Fruit fly (Drosophila melanogaster) whole organism, embryonic: ENCODE results near the gene Tim17a2.
A peak's percentile ranks its signal among the peaks of the same experiment; 100 is the strongest.

Source experiments
- Asciz ChIP-seq: fragments of 200-800 bp; sonication (Bioruptor generic); optimal IDR thresholded peaks from 2 replicates; lab custom pipeline; 2017; ENCODE audit warnings: missing biosample characterization, mild to moderate bottlenecking, missing genetic modification characterization, missing genetic modification reagents
- BtbVII ChIP-seq: fragments of 200-800 bp; sonication (Bioruptor generic); optimal IDR thresholded peaks from 3 replicates; lab custom pipeline; 2017; ENCODE audit warnings: missing biosample characterization, mild to moderate bottlenecking, missing genetic modification characterization
- Bteb2 ChIP-seq: fragments of 200-800 bp; sonication (Bioruptor generic); optimal IDR thresholded peaks from 2 replicates; lab custom pipeline; 2016; ENCODE audit warnings: missing biosample characterization, missing genetic modification characterization
- CG10147 ChIP-seq: fragments of 200-800 bp; sonication (Bioruptor generic); optimal IDR thresholded peaks from 2 replicates; lab custom pipeline; 2019; ENCODE audit warnings: missing biosample characterization, mild to moderate bottlenecking, missing genetic modification characterization, moderate library complexity
- CG10321 ChIP-seq: fragments of 200-800 bp; sonication (Bioruptor generic); IDR thresholded peaks from 2 replicates; pipeline ENCODE4 v1.3.6; 2022; ENCODE audit warnings: missing biosample characterization, missing genetic modification characterization
- CG11723 ChIP-seq: fragments of 200-800 bp; sonication (Bioruptor generic); optimal IDR thresholded peaks from 2 replicates; lab custom pipeline; 2017; ENCODE audit warnings: missing biosample characterization, mild to moderate bottlenecking, missing genetic modification characterization
- CG14667 ChIP-seq: fragments of 200-800 bp; sonication (Bioruptor generic); IDR thresholded peaks from 2 replicates; pipeline ENCODE4 v1.3.6; 2022; ENCODE audit warnings: missing biosample characterization, missing genetic modification characterization
- CG15073 ChIP-seq: fragments of 200-800 bp; sonication (Bioruptor generic); optimal IDR thresholded peaks from 2 replicates; lab custom pipeline; 2016; ENCODE audit warnings: missing biosample characterization, missing genetic modification characterization
- CG16779 ChIP-seq: fragments of 200-800 bp; sonication (Bioruptor generic); IDR thresholded peaks from 2 replicates; pipeline ENCODE4 v1.3.6; 2022; ENCODE audit warnings: missing biosample characterization, missing genetic modification characterization
- CG30403 ChIP-seq: fragments of 200-800 bp; sonication (Bioruptor generic); optimal IDR thresholded peaks from 3 replicates; lab custom pipeline; 2016; ENCODE audit warnings: missing biosample characterization, missing genetic modification characterization
- CG31365 ChIP-seq: fragments of 200-800 bp; sonication (Bioruptor generic); optimal IDR thresholded peaks from 2 replicates; lab custom pipeline; 2018; ENCODE audit warnings: missing biosample characterization, mild to moderate bottlenecking, missing genetic modification characterization
- CG3281 ChIP-seq: fragments of 200-800 bp; sonication (Bioruptor generic); optimal IDR thresholded peaks from 3 replicates; lab custom pipeline; 2017; ENCODE audit warnings: missing biosample characterization, mild to moderate bottlenecking, missing genetic modification characterization
- CG3847 ChIP-seq: fragments of 200-800 bp; sonication (Bioruptor generic); IDR thresholded peaks from 2 replicates; pipeline ENCODE4 v1.3.6; 2022; ENCODE audit warnings: missing biosample characterization, missing genetic modification characterization
- CG4328 ChIP-seq: fragments of 200-800 bp; sonication (Bioruptor generic); optimal IDR thresholded peaks from 3 replicates; lab custom pipeline; 2017; ENCODE audit warnings: missing biosample characterization, missing genetic modification reagents, missing genetic modification characterization
- CG4360 ChIP-seq: fragments of 200-800 bp; sonication (Bioruptor generic); IDR thresholded peaks from 2 replicates; pipeline ENCODE4 v1.3.6; 2022; ENCODE audit warnings: missing biosample characterization, missing genetic modification characterization
- CG5180 ChIP-seq: fragments of 200-800 bp; sonication (Bioruptor generic); optimal IDR thresholded peaks from 3 replicates; lab custom pipeline; 2017; ENCODE audit warnings: missing biosample characterization, missing genetic modification characterization, mild to moderate bottlenecking, moderate library complexity, missing genetic modification reagents
- CG5245 ChIP-seq: fragments of 200-800 bp; sonication (Bioruptor generic); optimal IDR thresholded peaks from 3 replicates; lab custom pipeline; 2016; ENCODE audit warnings: missing biosample characterization, missing genetic modification characterization
- CG6813 ChIP-seq: fragments of 200-800 bp; sonication (Bioruptor generic); optimal IDR thresholded peaks from 2 replicates; lab custom pipeline; 2017; ENCODE audit warnings: missing biosample characterization, missing genetic modification characterization, mild to moderate bottlenecking, moderate library complexity, missing genetic modification reagents
- CG8359 ChIP-seq: fragments of 200-800 bp; sonication (Bioruptor generic); optimal IDR thresholded peaks from 2 replicates; lab custom pipeline; 2017; ENCODE audit warnings: missing biosample characterization, mild to moderate bottlenecking, missing genetic modification characterization, borderline replicate concordance
- CG9876 ChIP-seq: fragments of 200-800 bp; sonication (Bioruptor generic); optimal IDR thresholded peaks from 2 replicates; lab custom pipeline; 2016; ENCODE audit warnings: missing biosample characterization, missing genetic modification characterization
- D ChIP-seq, 2 experiments: fragments of 200-800 bp in 1 of 2; fragments of >200 bp in 1 of 2; sonication (Bioruptor generic) in 1 of 2; optimal IDR thresholded peaks; 2 replicates in 1 of 2; 3 replicates in 1 of 2; lab custom pipeline; 2017; ENCODE audit warnings: mild to moderate bottlenecking in 1 of 2, missing biosample characterization in 1 of 2, missing genetic modification characterization in 1 of 2, missing genetic modification reagents in 1 of 2
- D19A ChIP-seq: fragments of 200-800 bp; optimal IDR thresholded peaks from 3 replicates; lab custom pipeline; 2019; ENCODE audit warnings: missing biosample characterization, mild to moderate bottlenecking, missing genetic modification characterization, moderate library complexity
- Fer2 ChIP-seq: fragments of 200-800 bp; sonication (Bioruptor generic); optimal IDR thresholded peaks from 2 replicates; lab custom pipeline; 2018; ENCODE audit warnings: missing biosample characterization, mild to moderate bottlenecking, missing genetic modification characterization, moderate library complexity
- Hmx ChIP-seq: fragments of 200-800 bp; sonication (Bioruptor generic); optimal IDR thresholded peaks from 2 replicates; lab custom pipeline; 2016; ENCODE audit warnings: missing biosample characterization, missing genetic modification characterization
- Max ChIP-seq: fragments of 200-800 bp; sonication (Bioruptor generic); optimal IDR thresholded peaks from 2 replicates; lab custom pipeline; 2016; ENCODE audit warnings: missing biosample characterization, mild to moderate bottlenecking, missing genetic modification characterization
- NC2α ChIP-seq: fragments of 200-800 bp; sonication (Bioruptor generic); optimal IDR thresholded peaks from 2 replicates; lab custom pipeline; 2016; ENCODE audit warnings: missing biosample characterization, missing genetic modification characterization
- Six4 ChIP-seq: fragments of 200-800 bp; sonication (Bioruptor generic); optimal IDR thresholded peaks from 2 replicates; lab custom pipeline; 2016; ENCODE audit warnings: missing biosample characterization, missing genetic modification characterization
- Sox100B ChIP-seq: fragments of 200-800 bp; sonication (Bioruptor generic); optimal IDR thresholded peaks from 3 replicates; lab custom pipeline; 2018; ENCODE audit warnings: missing biosample characterization, mild to moderate bottlenecking, missing genetic modification characterization
- Sox102F ChIP-seq: fragments of 200-800 bp; sonication (Bioruptor generic); optimal IDR thresholded peaks from 2 replicates; lab custom pipeline; 2018; ENCODE audit warnings: missing biosample characterization, mild to moderate bottlenecking, missing genetic modification characterization, moderate library complexity
- Tbp ChIP-seq: fragments of >200 bp; optimal IDR thresholded peaks from 2 replicates; lab custom pipeline; 2018; ENCODE audit warnings: missing biosample characterization, missing genetic modification characterization
- YL-1 ChIP-seq: fragments of 200-800 bp; sonication (Bioruptor generic); optimal IDR thresholded peaks from 3 replicates; lab custom pipeline; 2017; ENCODE audit warnings: missing biosample characterization, mild to moderate bottlenecking, missing genetic modification characterization
- ac ChIP-seq: fragments of 200-800 bp; sonication (Bioruptor generic); optimal IDR thresholded peaks from 3 replicates; lab custom pipeline; 2017; ENCODE audit warnings: missing biosample characterization, mild to moderate bottlenecking, missing genetic modification characterization
- ap ChIP-seq: fragments of 200-800 bp; sonication (Bioruptor generic); IDR thresholded peaks from 2 replicates; pipeline ENCODE4 v1.3.6; 2022; ENCODE audit warnings: missing biosample characterization, missing genetic modification characterization
- ash1 ChIP-seq: fragments of 200-800 bp; sonication (Bioruptor generic); optimal IDR thresholded peaks from 2 replicates; lab custom pipeline; 2018; ENCODE audit warnings: missing biosample characterization, mild to moderate bottlenecking, missing genetic modification characterization
- bowl ChIP-seq: fragments of 200-800 bp; sonication (Bioruptor generic); IDR thresholded peaks from 2 replicates; pipeline ENCODE4 v1.3.6; 2022; ENCODE audit warnings: missing biosample characterization, missing genetic modification characterization
- br ChIP-seq: fragments of >200 bp; optimal IDR thresholded peaks from 2 replicates; lab custom pipeline; 2017
- cato ChIP-seq: fragments of 200-800 bp; sonication (Bioruptor generic); optimal IDR thresholded peaks from 2 replicates; lab custom pipeline; 2016; ENCODE audit warnings: missing biosample characterization, missing genetic modification characterization, borderline replicate concordance
- crol ChIP-seq: fragments of 200-800 bp; sonication (Bioruptor generic); IDR thresholded peaks from 2 replicates; pipeline ENCODE4 v1.3.6; 2022; ENCODE audit warnings: missing biosample characterization, missing genetic modification characterization
- fru ChIP-seq: fragments of >200 bp; optimal IDR thresholded peaks from 2 replicates; lab custom pipeline; 2017
- ind ChIP-seq: fragments of 200-800 bp; sonication (Bioruptor generic); optimal IDR thresholded peaks from 3 replicates; lab custom pipeline; 2016; ENCODE audit warnings: missing biosample characterization, missing genetic modification characterization
- kni ChIP-seq: fragments of 200-800 bp; sonication (Bioruptor generic); optimal IDR thresholded peaks from 3 replicates; lab custom pipeline; 2017; ENCODE audit warnings: mild to moderate bottlenecking, missing biosample characterization, missing genetic modification reagents, missing genetic modification characterization
- luna ChIP-seq: fragments of 200-800 bp; sonication (Bioruptor generic); optimal IDR thresholded peaks from 2 replicates; lab custom pipeline; 2016; ENCODE audit warnings: missing biosample characterization, missing genetic modification characterization
- p53 ChIP-seq: fragments of 200-800 bp; sonication (Bioruptor generic); optimal IDR thresholded peaks from 2 replicates; lab custom pipeline; 2016; ENCODE audit warnings: missing biosample characterization, missing genetic modification characterization
- pan ChIP-seq, 4 experiments: fragments of >200 bp in 3 of 4; fragments of 200-800 bp in 1 of 4; sonication (Bioruptor generic) in 1 of 4; optimal IDR thresholded peaks in 3 of 4; IDR thresholded peaks in 1 of 4; 2 replicates each; pipeline versions ENCODE4 v1.3.6 to Lab custom; 2017 to 2022; ENCODE audit warnings: missing biosample characterization in 2 of 4, missing genetic modification characterization in 2 of 4, mixed read lengths in 1 of 4
- schlank ChIP-seq: fragments of 200-800 bp; sonication (Bioruptor generic); optimal IDR thresholded peaks from 2 replicates; lab custom pipeline; 2018; ENCODE audit warnings: missing biosample characterization, mild to moderate bottlenecking, missing genetic modification characterization
- sd ChIP-seq: fragments of 200-800 bp; sonication (Bioruptor generic); optimal IDR thresholded peaks from 3 replicates; lab custom pipeline; 2018; ENCODE audit warnings: missing biosample characterization, mild to moderate bottlenecking, missing genetic modification characterization, moderate library complexity
- shn ChIP-seq: fragments of 200-800 bp; sonication (Bioruptor generic); optimal IDR thresholded peaks from 3 replicates; lab custom pipeline; 2016; ENCODE audit warnings: missing biosample characterization, missing genetic modification characterization
- tio ChIP-seq: fragments of 200-800 bp; sonication (Bioruptor generic); optimal IDR thresholded peaks from 2 replicates; lab custom pipeline; 2017; ENCODE audit warnings: missing biosample characterization, missing genetic modification characterization, inconsistent platforms
- tll ChIP-seq, 2 experiments: fragments of 200-800 bp in 1 of 2; fragments of >200 bp in 1 of 2; sonication (Bioruptor generic) in 1 of 2; optimal IDR thresholded peaks; 2 replicates each; lab custom pipeline; 2017 to 2019; ENCODE audit warnings: missing biosample characterization in 2 of 2, missing genetic modification characterization in 2 of 2, mild to moderate bottlenecking in 1 of 2, moderate library complexity in 1 of 2
- twi ChIP-seq: fragments of 200-800 bp; optimal IDR thresholded peaks from 2 replicates; lab custom pipeline; 2019; ENCODE audit warnings: missing biosample characterization, mild to moderate bottlenecking, missing genetic modification characterization, moderate library complexity

The Tim17a2 gene

dm6 chr3R:5282755-5283359, 20.4 kb upstream of the Tim17a2 start (continued):
- TF ChIP-seq CG5180 (GFP tag; lab: Kevin White, UChicago) (no peak), CG4328 (no peak), Bteb2 (GFP tag; lab: Kevin White, UChicago) (no peak), D19A (tag; lab: Kevin White, UChicago) (no peak), pan (optimal IDR thresholded peaks at IDR 0.05; lab: Kevin White, UChicago) (no peak), pan (GFP tag; optimal IDR thresholded peaks at IDR 0.05 in 1 of 2, IDR thresholded peaks at IDR 0.05 in 1 of 2) (peak in 1 of 2 experiments; percentile 50), ap (GFP tag; lab: Robert Waterston, UW) (0 out of 2 replicates have a peak, but pooled peaks have one; percentile 3), CG15073 (GFP tag; lab: Kevin White, UChicago) (peak; percentile 99), Six4 (GFP tag; lab: Kevin White, UChicago) (no peak), NC2α (GFP tag; lab: Kevin White, UChicago) (no peak), tio (no peak), CG30403 (GFP tag; lab: Kevin White, UChicago) (no peak), shn (GFP tag; lab: Kevin White, UChicago) (peak; percentile 32), CG3281 (GFP tag; lab: Kevin White, UChicago) (no peak), CG4360 (no peak; the same call in 1 of the 2 replicates), Asciz (GFP tag; lab: Kevin White, UChicago) (no peak), CG5245 (GFP tag; lab: Kevin White, UChicago) (no peak), CG16779 (GFP tag; lab: Robert Waterston, UW) (peak; percentile 42; the same call in 1 of the 2 replicates), Sox102F (no peak), D (optimal IDR thresholded peaks at IDR 0.05; lab: Kevin White, UChicago) (no peak), D (GFP tag; optimal IDR thresholded peaks at IDR 0.05; lab: Kevin White, UChicago) (no peak), kni (GFP tag; lab: Kevin White, UChicago) (no peak), Fer2 (tag; lab: Kevin White, UChicago) (no peak), crol (GFP tag; lab: Robert Waterston, UW) (peak; percentile 57; the same call in 1 of the 2 replicates), BtbVII (GFP tag; lab: Kevin White, UChicago) (no peak), CG31365 (tag; lab: Kevin White, UChicago) (no peak), cato (GFP tag; lab: Kevin White, UChicago) (no peak), sd (tag; lab: Kevin White, UChicago) (no peak), YL-1 (GFP tag; lab: Kevin White, UChicago) (no peak), ac (GFP tag; lab: Kevin White, UChicago) (no peak), schlank (tag; lab: Kevin White, UChicago) (no peak), Tbp (GFP tag; lab: Kevin White, UChicago) (no peak), tll (GFP tag; optimal IDR thresholded peaks at IDR 0.05; lab: Kevin White, UChicago) (no peak), br (lab: Kevin White, UChicago) (no peak), ind (GFP tag; lab: Kevin White, UChicago) (peak; percentile 3), CG11723 (GFP tag; lab: Kevin White, UChicago) (no peak), p53 (GFP tag; lab: Kevin White, UChicago) (no peak), luna (GFP tag; lab: Kevin White, UChicago) (no peak), CG3847 (GFP tag; lab: Robert Waterston, UW) (no peak), fru (lab: Kevin White, UChicago) (no peak), CG10321 (GFP tag; lab: Robert Waterston, UW) (no peak), Sox100B (GFP tag; lab: Kevin White, UChicago) (no peak), CG8359 (GFP tag; lab: Kevin White, UChicago) (no peak), twi (tag; lab: Kevin White, UChicago) (no peak), ash1 (GFP tag; lab: Kevin White, UChicago) (no peak), CG9876 (GFP tag; lab: Kevin White, UChicago) (no peak), CG10147 (GFP tag; lab: Kevin White, UChicago) (no peak), Max (GFP tag; lab: Kevin White, UChicago) (no peak), CG6813 (GFP tag; lab: Kevin White, UChicago) (no peak), bowl (no peak; the same call in 1 of the 2 replicates), CG14667 (GFP tag; lab: Robert Waterston, UW) (no peak), Hmx (GFP tag; lab: Kevin White, UChicago) (no peak)
